Worm (Caenorhabditis elegans) whole organism, L4/young adult: ENCODE data around the gene C04E6.12.

Experiments
- dao-5 ChIP-seq: sonication (generic microtip); optimal IDR thresholded peaks from 2 replicates; lab custom pipeline; 2016; ENCODE audit warnings: missing genotype, missing genetic modification characterization, moderate library complexity, missing compliant biosample characterization
- him-1 ChIP-seq: sonication (generic microtip); optimal IDR thresholded peaks from 2 replicates; lab custom pipeline; 2016; ENCODE audit warnings: missing genotype, missing genetic modification reagents, missing genetic modification characterization, missing compliant biosample characterization

DNA sequence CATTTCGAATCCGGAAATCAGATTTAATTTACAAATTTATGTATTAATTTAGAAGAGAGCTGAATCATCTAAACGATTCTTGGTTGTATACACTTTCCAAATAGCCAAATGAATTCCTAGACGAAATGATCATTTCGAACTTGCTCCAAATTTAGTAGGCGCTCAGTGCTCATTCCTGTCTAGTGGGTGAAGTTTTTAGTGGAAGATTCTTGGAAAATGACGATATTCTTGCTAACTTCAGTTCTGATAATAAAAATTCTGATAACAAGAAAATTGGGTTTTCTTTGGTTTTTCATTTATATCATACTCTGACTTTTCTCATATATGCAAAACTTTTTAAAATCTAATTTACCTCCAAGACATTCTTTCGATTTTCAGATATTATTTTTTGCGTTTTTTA is 2.0 kb upstream of the C04E6.12 start:
- no peak for TF ChIP-seq him-1 (tag; lab: Kevin White, UChicago)
- TF ChIP-seq dao-5 = no peak
